Worm (Caenorhabditis elegans) whole organism, L4 larva: ENCODE data around the gene vha-7.

Source experiments
- D1046.2 ChIP-seq: fragments of 200-800 bp; sonication (Bioruptor generic); IDR thresholded peaks from 2 replicates; pipeline ENCODE4 v1.3.6; 2022; ENCODE audit warnings: missing genetic modification characterization, missing compliant biosample characterization
- aha-1 ChIP-seq: fragments of 150-350 bp; peaks from one replicate; lab custom pipeline; 2014; ENCODE audit warnings: missing biosample characterization, missing genetic modification characterization
- ama-1 ChIP-seq: fragments of 150-350 bp; optimal IDR thresholded peaks from 2 replicates; lab custom pipeline; 2014; ENCODE audit warnings: inconsistent platforms, mixed read lengths
- dmd-6 ChIP-seq: fragments of 200-800 bp; sonication (Bioruptor generic); IDR thresholded peaks from 2 replicates; pipeline ENCODE4 v1.3.6; 2022; ENCODE audit warnings: missing genetic modification reagents, missing genetic modification characterization, missing compliant biosample characterization
- dmd-9 ChIP-seq: fragments of 200-800 bp; sonication (Bioruptor generic); IDR thresholded peaks from 2 replicates; pipeline ENCODE4 v1.3.6; 2022; ENCODE audit warnings: missing genetic modification reagents, missing genetic modification characterization, missing compliant biosample characterization
- lin-13 ChIP-seq: fragments of 150-350 bp; optimal IDR thresholded peaks from 2 replicates; lab custom pipeline; 2014; ENCODE audit warnings: missing biosample characterization, missing genetic modification reagents, missing genetic modification characterization
- lin-15B ChIP-seq: fragments of 150-350 bp; sonication (generic microtip); optimal IDR thresholded peaks from 3 replicates; lab custom pipeline; 2014; ENCODE audit warnings: missing biosample characterization, missing genetic modification characterization
- nhr-48 ChIP-seq: sonication (generic microtip); optimal IDR thresholded peaks from 2 replicates; lab custom pipeline; 2016; ENCODE audit warnings: mild to moderate bottlenecking, missing genetic modification characterization, missing compliant biosample characterization
- pqm-1 ChIP-seq: sonication (generic microtip); optimal IDR thresholded peaks from 2 replicates; lab custom pipeline; 2017; ENCODE audit warnings: missing biosample characterization, missing genetic modification characterization
- tra-1 ChIP-seq: fragments of 200-800 bp; sonication (Bioruptor generic); IDR thresholded peaks from 2 replicates; pipeline ENCODE4 v1.3.6; 2022; ENCODE audit warnings: missing genetic modification reagents, missing genetic modification characterization, missing compliant biosample characterization
- unc-130 ChIP-seq: sonication (generic microtip); optimal IDR thresholded peaks from 2 replicates; lab custom pipeline; 2016; ENCODE audit warnings: missing genetic modification reagents, missing genetic modification characterization, missing compliant biosample characterization
- zfp-3 ChIP-seq: fragments of 200-800 bp; sonication (Bioruptor generic); conservative IDR thresholded peaks from 2 replicates; pipeline ENCODE4 v1.3.6; 2022; ENCODE audit warnings: missing genetic modification reagents, missing genetic modification characterization, missing compliant biosample characterization
- ztf-11 ChIP-seq: fragments of 150-350 bp; optimal IDR thresholded peaks from 2 replicates; lab custom pipeline; 2014; ENCODE audit warnings: missing biosample characterization, missing genetic modification characterization

DNA sequence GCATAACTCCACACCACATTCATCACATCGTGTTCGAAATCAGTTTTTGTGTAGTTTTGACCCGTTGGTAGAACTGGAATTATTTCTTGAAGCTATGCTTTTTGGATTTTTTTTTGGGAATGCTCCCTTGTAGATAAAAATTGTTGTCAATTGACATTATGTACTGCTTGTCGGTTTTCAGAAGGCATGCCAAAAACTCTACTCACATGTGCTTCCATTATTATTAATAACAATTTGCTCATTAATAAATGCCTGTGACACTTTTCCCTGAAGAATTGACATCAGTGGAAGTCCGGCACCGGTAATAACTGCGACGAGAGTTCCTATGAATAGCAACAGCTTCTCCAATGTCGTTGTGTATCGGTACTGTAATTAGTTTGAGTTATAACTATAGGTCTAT, 43.3 kb upstream of the vha-7 start:
- no peak for TF ChIP-seq D1046.2
- no peak for TF ChIP-seq dmd-9
- no peak for TF ChIP-seq dmd-6 (GFP tag; lab: Robert Waterston, UW)
- no peak for TF ChIP-seq zfp-3 (GFP tag; lab: Robert Waterston, UW)
- TF ChIP-seq tra-1 (GFP tag; lab: Robert Waterston, UW), result no peak
- TF ChIP-seq pqm-1 (tag; lab: Kevin White, UChicago), result no peak
- no peak for TF ChIP-seq nhr-48
- no peak for TF ChIP-seq lin-15B (tag; lab: Kevin White, UChicago)
- no peak for TF ChIP-seq unc-130
- TF ChIP-seq lin-13 (GFP tag; lab: Kevin White, UChicago), result no peak
- no peak for TF ChIP-seq ztf-11
- no peak for TF ChIP-seq ama-1 (lab: Kevin White, UChicago)
- TF ChIP-seq aha-1 (tag; lab: Kevin White, UChicago), result peak; percentile 91
